Worm (Caenorhabditis elegans): ENCODE measurements around the gene tank-1.

The tank-1 gene

ce11 chrV:1305846-1306245 lies 20.3 kb upstream of the tank-1 start:
- TF ChIP-seq pqm-1 (tag; optimal IDR thresholded peaks at IDR 0.05) (no peak), ceh-62 (tag; optimal IDR thresholded peaks at IDR 0.05) (no peak), dpl-1 (GFP tag; optimal IDR thresholded peaks at IDR 0.05) (no peak), nhr-6 (tag; optimal IDR thresholded peaks at IDR 0.05) (no peak), F26F4.8 (GFP tag; conservative IDR thresholded peaks at IDR 0.05) (no peak), lin-1 (GFP tag; IDR thresholded peaks at IDR 0.05) (no peak), daf-8 (GFP tag; IDR thresholded peaks at IDR 0.05) (no peak), lin-39 (tag; optimal IDR thresholded peaks at IDR 0.05) (no peak), ztf-7 (tag; optimal IDR thresholded peaks at IDR 0.05) (no peak), pha-4 (GFP tag; IDR thresholded peaks at IDR 0.05) (no peak), pha-4 (tag; optimal IDR thresholded peaks at IDR 0.05) (no peak), nhr-11 (tag; optimal IDR thresholded peaks at IDR 0.05) (no peak), nhr-10 (tag; optimal IDR thresholded peaks at IDR 0.05) (no peak)

- TF ChIP-seq Y48G9A.11 (GFP tag; IDR thresholded peaks at IDR 0.05) = 0 out of 2 replicates have a peak, but pooled peaks have one; percentile 20
Measured at ce11 chrV:1304152-1304551, 18.6 kb upstream of the tank-1 start.

ce11 chrV:1302090-1302489 lies 16.6 kb upstream of the tank-1 start:
- TF ChIP-seq F44E2.7 (GFP tag; IDR thresholded peaks at IDR 0.05) (no peak), lin-29 (GFP tag; IDR thresholded peaks at IDR 0.05) (no peak), unc-62 (GFP tag; optimal IDR thresholded peaks at IDR 0.05 in 1 of 2) (peak in 1 of 2 experiments; percentile 81), unc-62 (tag; optimal IDR thresholded peaks at IDR 0.05) (no peak), daf-16 (GFP tag; optimal IDR thresholded peaks at IDR 0.05) (no peak), daf-16 (tag; optimal IDR thresholded peaks at IDR 0.05) (no peak), tra-1 (GFP tag; IDR thresholded peaks at IDR 0.05) (no peak), snpc-4 (tag; optimal IDR thresholded peaks at IDR 0.05) (no peak), rbr-2 (tag; optimal IDR thresholded peaks at IDR 0.05) (no peak), ceh-32 (tag; optimal IDR thresholded peaks at IDR 0.05; ENCODE audit: poor library complexity) (no peak), aha-1 (tag) (peak; percentile 60), nhr-41 (GFP tag; IDR thresholded peaks at IDR 0.05) (no peak), D1046.2 (GFP tag; IDR thresholded peaks at IDR 0.05) (no peak)

ce11 chrV:1299232-1299631 lies 13.7 kb upstream of the tank-1 start, which contains the start of gene egl-2:
Gene egl-2 (minus strand): TSS chrV:1299332.
- no peak for TF ChIP-seq mdt-29 (GFP tag; IDR thresholded peaks at IDR 0.05)
- TF ChIP-seq pha-4 (GFP tag; IDR thresholded peaks at IDR 0.05) = no peak
- TF ChIP-seq pha-4 (tag; optimal IDR thresholded peaks at IDR 0.05) = no peak

ce11 chrV:1287276-1287675 lies 1.8 kb upstream of the tank-1 start:
- peak; percentile 23 for TF ChIP-seq pqm-1 (tag; optimal IDR thresholded peaks at IDR 0.05)
- TF ChIP-seq jun-1 (tag; optimal IDR thresholded peaks at IDR 0.05) = no peak
- no peak for TF ChIP-seq nhr-41 (GFP tag; IDR thresholded peaks at IDR 0.05)
- TF ChIP-seq dmd-6 (GFP tag; IDR thresholded peaks at IDR 0.05) = peak; percentile 46
- TF ChIP-seq daf-16 (GFP tag; optimal IDR thresholded peaks at IDR 0.05) = no peak
- peak; percentile 59 for TF ChIP-seq daf-16 (tag; optimal IDR thresholded peaks at IDR 0.05)

ce11 chrV:1278529-1278928 lies 7.0 kb downstream of the tank-1 start:
- TF ChIP-seq mdt-29 (GFP tag; IDR thresholded peaks at IDR 0.05) (peak; percentile 68), skn-1 (tag; optimal IDR thresholded peaks at IDR 0.05) (no peak), mdl-1 (tag; optimal IDR thresholded peaks at IDR 0.05) (no peak), gei-8 (GFP tag; optimal IDR thresholded peaks at IDR 0.05) (no peak)
